Worm (Caenorhabditis elegans) whole organism, L4 larva: ENCODE measurements around the gene srd-15.

Experiments used
- aly-2 ChIP-seq: sonication (generic microtip); optimal IDR thresholded peaks from 2 replicates; lab custom pipeline; 2018; ENCODE audit warnings: missing biosample characterization, missing genetic modification characterization
- ceh-28 ChIP-seq: fragments of 150-350 bp; optimal IDR thresholded peaks from 2 replicates; lab custom pipeline; 2014; ENCODE audit warnings: missing biosample characterization, missing genetic modification reagents, missing genetic modification characterization
- ceh-62 ChIP-seq: sonication (generic microtip); optimal IDR thresholded peaks from 2 replicates; lab custom pipeline; 2017; ENCODE audit warnings: missing biosample characterization, missing genetic modification characterization
- ceh-82 ChIP-seq: sonication (generic microtip); optimal IDR thresholded peaks from 2 replicates; lab custom pipeline; 2017; ENCODE audit warnings: missing biosample characterization, missing genetic modification characterization
- lin-13 ChIP-seq: fragments of 150-350 bp; optimal IDR thresholded peaks from 2 replicates; lab custom pipeline; 2014; ENCODE audit warnings: missing biosample characterization, missing genetic modification reagents, missing genetic modification characterization
- lin-39 ChIP-seq: fragments of 150-350 bp; optimal IDR thresholded peaks from 2 replicates; lab custom pipeline; 2014; ENCODE audit warnings: missing biosample characterization, missing genetic modification reagents, missing genetic modification characterization
- lir-3 ChIP-seq: sonication (generic microtip); optimal IDR thresholded peaks from 2 replicates; lab custom pipeline; 2016; ENCODE audit warnings: mild to moderate bottlenecking, missing genetic modification characterization, missing compliant biosample characterization
- nhr-10 ChIP-seq: fragments of 150-350 bp; optimal IDR thresholded peaks from 2 replicates; lab custom pipeline; 2014; ENCODE audit warnings: missing biosample characterization, missing genetic modification characterization
- nhr-77 ChIP-seq: fragments of 150-350 bp; optimal IDR thresholded peaks from 2 replicates; lab custom pipeline; 2014; ENCODE audit warnings: missing biosample characterization, missing genetic modification characterization
- saeg-2 ChIP-seq: fragments of 200-800 bp; sonication (Bioruptor generic); IDR thresholded peaks from 2 replicates; pipeline ENCODE4 v1.3.6; 2022; ENCODE audit warnings: missing genetic modification reagents, missing genetic modification characterization, missing compliant biosample characterization

DNA sequence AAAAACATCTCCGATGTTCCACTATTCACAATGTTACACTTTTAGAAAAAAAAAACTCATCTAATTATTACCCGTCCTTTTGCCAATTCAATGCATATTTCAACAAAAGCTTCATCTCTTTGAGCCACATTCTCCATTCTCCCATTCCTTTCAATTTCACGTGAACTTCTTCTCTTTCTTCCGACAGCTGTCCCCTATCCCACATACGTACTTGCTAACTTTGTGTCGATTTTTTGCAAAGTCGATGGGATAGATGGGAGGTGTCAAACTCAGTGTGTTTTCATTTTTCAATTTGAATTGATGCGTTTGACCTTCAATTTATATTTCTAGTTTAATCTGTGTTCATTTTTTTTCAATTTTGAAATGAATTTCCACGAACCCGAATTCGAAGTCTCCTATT is 14.9 kb downstream of the srd-15 start:
- no peak for TF ChIP-seq nhr-10 (tag; lab: Kevin White, UChicago)
- no peak for TF ChIP-seq aly-2 (tag; lab: Kevin White, UChicago)
- no peak for TF ChIP-seq lin-13
- TF ChIP-seq nhr-77 (tag; lab: Kevin White, UChicago), result no peak
- TF ChIP-seq ceh-82 (tag; lab: Kevin White, UChicago), result no peak
- no peak for TF ChIP-seq saeg-2
- TF ChIP-seq lin-39 (tag; lab: Kevin White, UChicago), result no peak
- TF ChIP-seq ceh-28 (tag; lab: Kevin White, UChicago), result no peak
- TF ChIP-seq ceh-62, result no peak
- no peak for TF ChIP-seq lir-3
